Worm (Caenorhabditis elegans) whole organism, L3 larva: Measurements from ENCODE around the gene heri-1.

Experiments used
- ceh-16 ChIP-seq: sonication (generic microtip); optimal IDR thresholded peaks from 2 replicates; lab custom pipeline; 2017; ENCODE audit warnings: missing biosample characterization, missing genetic modification characterization
- ceh-9 ChIP-seq: sonication (generic microtip); optimal IDR thresholded peaks from 2 replicates; lab custom pipeline; 2018; ENCODE audit warnings: missing biosample characterization, missing genetic modification characterization
- lin-39 ChIP-seq: fragments of 150-350 bp; optimal IDR thresholded peaks from 2 replicates; lab custom pipeline; 2018; ENCODE audit warnings: missing biosample characterization, missing genetic modification reagents, missing genetic modification characterization
- nhr-12 ChIP-seq: fragments of 150-350 bp; optimal IDR thresholded peaks from 2 replicates; lab custom pipeline; 2014; ENCODE audit warnings: missing biosample characterization, missing genetic modification characterization
- nhr-76 ChIP-seq: fragments of 150-350 bp; sonication (generic microtip); optimal IDR thresholded peaks from 5 replicates; lab custom pipeline; 2014; ENCODE audit warnings: missing biosample characterization, missing genetic modification characterization
- nhr-77 ChIP-seq: fragments of 150-350 bp; optimal IDR thresholded peaks from 2 replicates; lab custom pipeline; 2014; ENCODE audit warnings: missing biosample characterization, missing genetic modification characterization
- sea-2 ChIP-seq: fragments of 150-350 bp; sonication (generic microtip); optimal IDR thresholded peaks from 4 replicates; lab custom pipeline; 2014; ENCODE audit warnings: missing biosample characterization, missing genetic modification reagents, missing genetic modification characterization
- tbx-2 ChIP-seq: sonication (generic microtip); optimal IDR thresholded peaks from 2 replicates; lab custom pipeline; 2016; ENCODE audit warnings: mild to moderate bottlenecking, missing genetic modification characterization, missing compliant biosample characterization
- unc-39 ChIP-seq: sonication (generic microtip); optimal IDR thresholded peaks from 4 replicates; lab custom pipeline; 2017; ENCODE audit warnings: missing biosample characterization, missing genetic modification characterization

- TF ChIP-seq tbx-2 (tag; lab: Kevin White, UChicago) (no peak), nhr-76 (tag; lab: Kevin White, UChicago) (no peak), nhr-12 (tag; lab: Kevin White, UChicago) (no peak), lin-39 (no peak), sea-2 (GFP tag; lab: Kevin White, UChicago) (no peak), ceh-16 (tag; lab: Kevin White, UChicago) (no peak), ceh-9 (no peak), nhr-77 (tag; lab: Kevin White, UChicago) (no peak), unc-39 (tag; lab: Kevin White, UChicago) (no peak)
Observed at ce11 chrII:6113187-6113586, at the start of gene heri-1.
